Worm (Caenorhabditis elegans) whole organism, L1 larva: Measurements from ENCODE around the gene ZK1248.4.

Source experiments
- aha-1 ChIP-seq: fragments of 150-350 bp; optimal IDR thresholded peaks from 2 replicates; lab custom pipeline; 2014; ENCODE audit warnings: missing biosample characterization, missing genetic modification characterization
- aly-2 ChIP-seq: fragments of 150-350 bp; optimal IDR thresholded peaks from 2 replicates; lab custom pipeline; 2014; ENCODE audit warnings: missing biosample characterization, missing genetic modification characterization
- ceh-88 ChIP-seq: fragments of 200-800 bp; sonication (Bioruptor generic); IDR thresholded peaks from 2 replicates; pipeline ENCODE4 v1.3.6; 2022; ENCODE audit warnings: missing genetic modification characterization, missing compliant biosample characterization
- egl-27 ChIP-seq, 2 experiments: fragments of 150-350 bp in 1 of 2; sonication (generic microtip); optimal IDR thresholded peaks; 3 replicates each; lab custom pipeline; 2017 to 2018; ENCODE audit warnings: missing biosample characterization in 2 of 2, missing genetic modification characterization in 2 of 2, missing genetic modification reagents in 2 of 2
- fkh-10 ChIP-seq: sonication (generic microtip); optimal IDR thresholded peaks from 2 replicates; lab custom pipeline; 2017; ENCODE audit warnings: missing biosample characterization, missing genetic modification reagents, missing genetic modification characterization
- lir-3 ChIP-seq: sonication (generic microtip); optimal IDR thresholded peaks from 2 replicates; lab custom pipeline; 2016; ENCODE audit warnings: mild to moderate bottlenecking, missing genetic modification characterization, moderate library complexity, missing compliant biosample characterization; ENCODE audit not compliant: poor library complexity
- lsy-2 ChIP-seq, 2 experiments: fragments of 150-350 bp; optimal IDR thresholded peaks; 2 replicates each; lab custom pipeline; 2014; ENCODE audit warnings: missing biosample characterization in 2 of 2, missing genetic modification characterization in 2 of 2
- skn-1 ChIP-seq: fragments of 150-350 bp; optimal IDR thresholded peaks from 2 replicates; lab custom pipeline; 2014; ENCODE audit warnings: missing biosample characterization, missing genetic modification characterization
- snpc-4 ChIP-seq: fragments of 150-350 bp; optimal IDR thresholded peaks from 2 replicates; lab custom pipeline; 2014; ENCODE audit warnings: missing biosample characterization, missing genetic modification characterization
- tbx-2 ChIP-seq: sonication (generic microtip); optimal IDR thresholded peaks from 2 replicates; lab custom pipeline; 2016; ENCODE audit warnings: missing genetic modification characterization, missing compliant biosample characterization
- unc-62 ChIP-seq: fragments of 150-350 bp; optimal IDR thresholded peaks from 2 replicates; lab custom pipeline; 2014; ENCODE audit warnings: missing biosample characterization, missing genetic modification reagents, missing genetic modification characterization
- zip-4 ChIP-seq: fragments of 200-800 bp; sonication (Bioruptor generic); optimal IDR thresholded peaks from 2 replicates; lab custom pipeline; 2018; ENCODE audit warnings: mild to moderate bottlenecking, missing genetic modification characterization, moderate library complexity, missing compliant biosample characterization

- TF ChIP-seq aly-2 (tag; lab: Kevin White, UChicago) (no peak), skn-1 (tag; lab: Kevin White, UChicago) (no peak), lsy-2 (tag; optimal IDR thresholded peaks at IDR 0.05; lab: Kevin White, UChicago) (no peak), ceh-88 (GFP tag; lab: Robert Waterston, UW) (no peak), aha-1 (tag; lab: Kevin White, UChicago) (no peak), snpc-4 (tag; lab: Kevin White, UChicago) (no peak), tbx-2 (no peak), egl-27 (tag; optimal IDR thresholded peaks at IDR 0.05; lab: Kevin White, UChicago) (no peak), zip-4 (GFP tag; lab: Kevin White, UChicago) (no peak), lir-3 (tag; lab: Kevin White, UChicago) (no peak), unc-62 (no peak), fkh-10 (no peak)
These were observed 27.0 kb downstream of the ZK1248.4 start, which contains the start of the genes ZK1248.17 and H41C03.3 for ce11 chrII:5845441-5845840.
